Worm (Caenorhabditis elegans): Measurements from ENCODE around the gene acdh-2.

ce11 chrII:5531855-5532328, 15.4 kb downstream of the acdh-2 start, which contains the start of gene C17C3.9:
- TF ChIP-seq ama-1 (optimal IDR thresholded peaks at IDR 0.05) (no peak), ets-7 (tag; optimal IDR thresholded peaks at IDR 0.05) (no peak), scrt-1 (GFP tag; IDR thresholded peaks at IDR 0.05) (no peak), hmg-4 (GFP tag; optimal IDR thresholded peaks at IDR 0.05) (no peak)
